Worm (Caenorhabditis elegans): ENCODE results near the gene haao-1.

haao-1 gene

DNA sequence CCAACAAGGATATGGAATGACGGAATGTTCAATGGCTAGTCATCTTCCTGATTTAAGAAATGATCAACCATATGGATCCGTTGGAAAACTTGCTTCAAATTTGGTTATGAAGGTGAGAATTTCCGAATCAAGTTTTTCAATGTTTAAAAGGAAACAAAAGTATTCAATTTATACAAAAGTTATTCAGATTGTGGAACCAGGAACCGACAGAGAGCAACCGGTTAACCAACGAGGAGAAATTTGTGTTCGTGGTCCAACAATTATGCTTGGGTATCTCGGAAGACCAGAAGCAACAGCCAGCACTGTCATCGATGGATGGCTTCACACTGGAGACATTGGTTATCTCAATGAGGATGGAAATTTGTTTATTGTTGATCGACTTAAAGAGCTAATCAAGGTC, 4.9 kb downstream of the haao-1 start:
- no peak for TF ChIP-seq klf-2 (GFP tag; conservative IDR thresholded peaks at IDR 0.05)
- no peak for TF ChIP-seq ztf-29 (GFP tag; IDR thresholded peaks at IDR 0.05)
- no peak for TF ChIP-seq ztf-23 (GFP tag; IDR thresholded peaks at IDR 0.05)
- TF ChIP-seq T22C8.4 (GFP tag; IDR thresholded peaks at IDR 0.05): no peak
- TF ChIP-seq ref-1 (GFP tag; conservative IDR thresholded peaks at IDR 0.05): no peak
- TF ChIP-seq med-1 (GFP tag; optimal IDR thresholded peaks at IDR 0.05; ENCODE audit: insufficient read depth): no peak
- no peak for TF ChIP-seq flt-1 (GFP tag; IDR thresholded peaks at IDR 0.05)
- TF ChIP-seq cog-1 (tag; optimal IDR thresholded peaks at IDR 0.05): no peak
- no peak for TF ChIP-seq tab-1 (GFP tag; IDR thresholded peaks at IDR 0.05)

DNA sequence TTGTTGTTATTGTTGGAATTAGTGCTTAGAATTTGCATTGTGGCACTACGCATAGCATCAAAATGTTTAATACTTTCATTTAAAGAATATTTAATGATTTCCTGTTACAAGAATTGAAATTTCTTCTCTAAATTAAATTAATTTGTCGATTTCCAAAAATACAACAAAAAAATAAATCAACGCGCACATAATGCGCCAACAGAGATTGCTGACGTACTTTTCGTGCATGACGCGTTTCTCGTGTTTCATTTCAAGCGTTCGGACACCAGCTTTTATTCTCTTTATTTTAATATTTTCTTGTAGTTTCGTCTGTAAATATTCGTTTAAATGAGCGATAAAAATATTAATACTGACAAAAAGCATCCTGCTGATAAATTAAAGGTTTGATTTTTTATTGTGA, 8.9 kb downstream of the haao-1 start, which contains the start of gene eif-2Bdelta:
TSS of gene eif-2Bdelta (plus strand) at position 235 of the 400 bp plus-strand sequence.
- TF ChIP-seq tab-1 (GFP tag; IDR thresholded peaks at IDR 0.05) (no peak), T22C8.4 (GFP tag; IDR thresholded peaks at IDR 0.05) (no peak), med-1 (GFP tag; optimal IDR thresholded peaks at IDR 0.05; ENCODE audit: insufficient read depth) (no peak), ztf-23 (GFP tag; IDR thresholded peaks at IDR 0.05) (no peak), ref-1 (GFP tag; conservative IDR thresholded peaks at IDR 0.05) (no peak), flt-1 (GFP tag; IDR thresholded peaks at IDR 0.05) (no peak), cog-1 (tag; optimal IDR thresholded peaks at IDR 0.05) (no peak), klf-2 (GFP tag; conservative IDR thresholded peaks at IDR 0.05) (no peak), ztf-29 (GFP tag; IDR thresholded peaks at IDR 0.05) (no peak)

DNA sequence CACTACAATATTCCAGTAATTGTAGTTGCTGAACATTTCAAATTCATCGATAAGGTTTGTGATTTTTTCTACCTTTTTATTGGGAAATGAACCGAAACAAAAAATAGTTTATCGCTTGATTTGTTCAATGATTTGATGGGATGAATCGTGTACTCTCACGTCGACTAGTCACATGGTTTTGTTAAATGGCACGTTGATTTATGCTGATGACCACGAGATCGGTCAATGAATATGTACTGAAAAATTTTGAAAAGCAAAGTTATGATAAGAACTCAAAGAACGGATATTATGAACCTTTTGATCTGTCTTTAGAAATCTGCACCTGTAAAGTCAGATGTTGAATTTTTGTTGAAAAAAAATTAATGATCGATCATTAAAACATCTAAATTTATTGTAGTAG, 11.6 kb downstream of the haao-1 start:
- no peak for TF ChIP-seq T22C8.4 (GFP tag; IDR thresholded peaks at IDR 0.05)
- TF ChIP-seq flt-1 (GFP tag; IDR thresholded peaks at IDR 0.05): no peak
- no peak for TF ChIP-seq ref-1 (GFP tag; conservative IDR thresholded peaks at IDR 0.05)
- no peak for TF ChIP-seq klf-2 (GFP tag; conservative IDR thresholded peaks at IDR 0.05)
- TF ChIP-seq cog-1 (tag; optimal IDR thresholded peaks at IDR 0.05): no peak
- no peak for TF ChIP-seq ztf-29 (GFP tag; IDR thresholded peaks at IDR 0.05)
- TF ChIP-seq ztf-23 (GFP tag; IDR thresholded peaks at IDR 0.05): no peak
- TF ChIP-seq tab-1 (GFP tag; IDR thresholded peaks at IDR 0.05): no peak
- TF ChIP-seq med-1 (GFP tag; optimal IDR thresholded peaks at IDR 0.05; ENCODE audit: insufficient read depth): no peak

DNA sequence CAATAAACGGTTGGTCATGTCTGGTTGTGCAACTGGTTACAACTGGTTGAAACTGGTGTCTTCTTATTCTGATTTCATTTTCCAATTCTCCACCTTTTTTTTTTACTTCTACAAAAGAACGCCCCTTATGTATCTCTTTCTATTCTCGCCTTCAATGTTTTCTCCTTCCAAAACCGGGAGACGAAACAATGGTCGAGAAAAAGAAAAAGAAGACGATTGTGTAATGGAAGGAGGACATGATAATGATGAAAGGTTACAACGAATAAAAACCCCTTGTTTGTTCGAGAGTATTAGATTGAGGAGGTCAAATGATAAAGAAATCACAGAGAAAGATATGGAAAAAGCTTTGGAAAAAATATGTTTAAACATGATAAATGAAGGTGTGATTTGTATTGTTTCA, 14.1 kb downstream of the haao-1 start, which contains the start of gene C50F4.8:
TSS of gene C50F4.8 (minus strand) at position 28 of the 400 bp plus-strand sequence.
- TF ChIP-seq med-1 (GFP tag; optimal IDR thresholded peaks at IDR 0.05; ENCODE audit: insufficient read depth) (no peak), ztf-29 (GFP tag; IDR thresholded peaks at IDR 0.05) (no peak), cog-1 (tag; optimal IDR thresholded peaks at IDR 0.05) (no peak), flt-1 (GFP tag; IDR thresholded peaks at IDR 0.05) (no peak), T22C8.4 (GFP tag; IDR thresholded peaks at IDR 0.05) (no peak), ztf-23 (GFP tag; IDR thresholded peaks at IDR 0.05) (no peak), ref-1 (GFP tag; conservative IDR thresholded peaks at IDR 0.05) (no peak), tab-1 (GFP tag; IDR thresholded peaks at IDR 0.05) (no peak), klf-2 (GFP tag; conservative IDR thresholded peaks at IDR 0.05) (no peak)

DNA sequence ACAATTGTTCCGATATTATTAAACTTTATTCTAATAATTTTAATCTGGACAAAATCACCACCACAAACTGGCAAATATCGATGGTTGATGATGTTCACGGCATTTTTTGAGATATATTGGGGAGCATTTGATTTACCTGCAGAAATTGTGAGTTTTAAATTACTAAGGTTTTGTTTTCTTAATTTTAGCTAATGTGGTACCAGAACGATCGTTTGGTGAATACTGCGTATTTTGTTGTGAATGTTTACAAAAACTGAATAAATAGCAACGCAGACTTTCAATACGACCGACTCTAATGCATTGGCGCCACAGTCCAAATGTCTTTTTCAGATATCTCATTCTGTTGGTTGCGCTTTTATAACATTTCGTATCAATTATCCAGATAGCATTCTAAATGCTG, 17.0 kb downstream of the haao-1 start:
- no peak for TF ChIP-seq T22C8.4 (GFP tag; IDR thresholded peaks at IDR 0.05)
- no peak for TF ChIP-seq flt-1 (GFP tag; IDR thresholded peaks at IDR 0.05)
- no peak for TF ChIP-seq med-1 (GFP tag; optimal IDR thresholded peaks at IDR 0.05; ENCODE audit: insufficient read depth)
- no peak for TF ChIP-seq ztf-23 (GFP tag; IDR thresholded peaks at IDR 0.05)
- TF ChIP-seq tab-1 (GFP tag; IDR thresholded peaks at IDR 0.05): no peak
- no peak for TF ChIP-seq ref-1 (GFP tag; conservative IDR thresholded peaks at IDR 0.05)
- TF ChIP-seq cog-1 (tag; optimal IDR thresholded peaks at IDR 0.05): no peak
- TF ChIP-seq klf-2 (GFP tag; conservative IDR thresholded peaks at IDR 0.05): no peak
- no peak for TF ChIP-seq ztf-29 (GFP tag; IDR thresholded peaks at IDR 0.05)

DNA sequence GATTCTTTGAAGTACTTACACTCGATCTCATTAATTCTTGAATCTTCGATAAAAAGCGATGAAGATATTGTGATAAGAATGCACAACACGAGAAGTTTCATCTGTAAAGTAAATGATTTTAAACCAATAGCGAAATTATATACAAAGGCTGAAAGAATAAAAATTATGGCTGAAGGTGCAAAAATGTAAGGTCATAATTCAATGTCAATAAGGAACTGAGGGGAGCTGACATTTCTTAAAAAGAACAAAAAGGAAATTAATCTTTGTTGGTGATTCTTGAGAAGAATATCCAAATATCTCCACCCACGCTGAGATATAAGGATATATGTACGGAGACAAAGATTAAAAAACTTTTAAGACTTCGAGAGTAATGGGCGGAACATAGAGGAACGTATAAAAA, 19.4 kb downstream of the haao-1 start, which contains the start of gene C50F4.9:
TSS of gene C50F4.9 (minus strand) at position 101 of the 400 bp plus-strand sequence.
- no peak for TF ChIP-seq cog-1 (tag; optimal IDR thresholded peaks at IDR 0.05)
- no peak for TF ChIP-seq flt-1 (GFP tag; IDR thresholded peaks at IDR 0.05)
- TF ChIP-seq tab-1 (GFP tag; IDR thresholded peaks at IDR 0.05): no peak
- no peak for TF ChIP-seq klf-2 (GFP tag; conservative IDR thresholded peaks at IDR 0.05)
- TF ChIP-seq med-1 (GFP tag; optimal IDR thresholded peaks at IDR 0.05; ENCODE audit: insufficient read depth): no peak
- TF ChIP-seq ztf-23 (GFP tag; IDR thresholded peaks at IDR 0.05): no peak
- TF ChIP-seq T22C8.4 (GFP tag; IDR thresholded peaks at IDR 0.05): no peak
- no peak for TF ChIP-seq ref-1 (GFP tag; conservative IDR thresholded peaks at IDR 0.05)
- TF ChIP-seq ztf-29 (GFP tag; IDR thresholded peaks at IDR 0.05): no peak

DNA sequence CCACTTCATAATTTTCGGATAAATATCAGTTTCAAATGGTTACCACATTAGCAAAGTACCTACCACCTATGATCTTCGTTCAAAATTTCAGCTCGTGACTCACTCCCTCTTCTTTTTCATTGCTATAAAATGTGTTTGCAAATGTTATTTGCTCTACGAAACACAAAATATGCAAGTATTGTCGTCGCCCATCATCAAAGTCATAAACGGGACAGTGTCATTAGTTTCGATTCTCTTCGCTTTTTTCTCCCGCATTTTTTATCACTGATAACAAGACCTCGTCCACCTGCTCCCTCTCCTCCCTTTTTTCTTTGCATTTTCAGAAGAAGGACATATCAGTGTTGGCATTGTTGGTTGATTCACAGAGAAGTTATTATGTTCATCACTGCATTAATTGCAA, 21.8 kb downstream of the haao-1 start, which contains the start of gene C50F4.1:
TSS of gene C50F4.1 (plus strand) at position 324 of the 400 bp plus-strand sequence.
- TF ChIP-seq ref-1 (GFP tag; conservative IDR thresholded peaks at IDR 0.05) (no peak), cog-1 (tag; optimal IDR thresholded peaks at IDR 0.05) (no peak), ztf-29 (GFP tag; IDR thresholded peaks at IDR 0.05) (no peak), T22C8.4 (GFP tag; IDR thresholded peaks at IDR 0.05) (no peak), klf-2 (GFP tag; conservative IDR thresholded peaks at IDR 0.05) (no peak), ztf-23 (GFP tag; IDR thresholded peaks at IDR 0.05) (no peak), flt-1 (GFP tag; IDR thresholded peaks at IDR 0.05) (no peak), med-1 (GFP tag; optimal IDR thresholded peaks at IDR 0.05; ENCODE audit: insufficient read depth) (no peak), tab-1 (GFP tag; IDR thresholded peaks at IDR 0.05) (no peak)

DNA sequence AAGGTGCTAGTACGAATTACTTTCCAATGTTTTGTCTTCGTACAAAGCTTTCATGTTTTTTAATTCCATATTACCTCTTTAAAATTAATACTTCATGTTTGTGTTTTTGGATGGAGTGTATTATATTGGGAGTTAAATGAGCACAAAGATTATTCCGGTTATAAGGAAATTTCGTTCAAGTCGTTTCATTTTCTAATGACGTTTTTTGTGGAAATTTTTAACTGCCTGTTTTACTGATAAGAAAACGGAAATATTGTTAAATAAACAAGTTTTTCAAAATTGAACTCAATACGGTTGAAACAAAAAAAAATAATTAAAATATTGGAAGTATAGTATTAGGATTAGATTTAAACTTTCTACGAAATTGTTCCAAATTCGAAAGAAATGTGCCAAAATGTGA, 22.6 kb downstream of the haao-1 start:
- TF ChIP-seq ztf-23 (GFP tag; IDR thresholded peaks at IDR 0.05) (no peak), cog-1 (tag; optimal IDR thresholded peaks at IDR 0.05) (no peak), T22C8.4 (GFP tag; IDR thresholded peaks at IDR 0.05) (no peak), med-1 (GFP tag; optimal IDR thresholded peaks at IDR 0.05; ENCODE audit: insufficient read depth) (no peak), ztf-29 (GFP tag; IDR thresholded peaks at IDR 0.05) (no peak), tab-1 (GFP tag; IDR thresholded peaks at IDR 0.05) (no peak), flt-1 (GFP tag; IDR thresholded peaks at IDR 0.05) (no peak), ref-1 (GFP tag; conservative IDR thresholded peaks at IDR 0.05) (no peak), klf-2 (GFP tag; conservative IDR thresholded peaks at IDR 0.05) (no peak)

DNA sequence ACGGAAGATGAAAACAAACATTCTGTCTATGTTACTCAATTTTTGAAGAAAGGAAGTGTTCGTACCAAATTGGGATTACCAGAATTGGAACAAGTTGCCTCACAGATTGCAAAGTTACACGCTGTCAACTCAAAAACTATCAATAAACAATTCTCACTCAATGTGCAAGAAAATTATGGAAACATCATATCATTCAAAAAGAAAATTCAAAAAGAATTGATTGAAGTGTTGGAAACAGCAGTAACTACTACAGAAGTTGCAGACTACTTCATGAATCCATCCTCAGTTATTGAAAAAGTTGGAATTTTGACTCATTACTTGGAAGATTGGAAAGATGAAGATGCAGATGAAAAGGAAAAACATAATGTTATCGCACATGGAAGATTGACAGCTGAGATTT, 23.3 kb downstream of the haao-1 start:
- TF ChIP-seq cog-1 (tag; optimal IDR thresholded peaks at IDR 0.05): no peak
- TF ChIP-seq klf-2 (GFP tag; conservative IDR thresholded peaks at IDR 0.05): no peak
- no peak for TF ChIP-seq ref-1 (GFP tag; conservative IDR thresholded peaks at IDR 0.05)
- no peak for TF ChIP-seq tab-1 (GFP tag; IDR thresholded peaks at IDR 0.05)
- no peak for TF ChIP-seq ztf-23 (GFP tag; IDR thresholded peaks at IDR 0.05)
- no peak for TF ChIP-seq flt-1 (GFP tag; IDR thresholded peaks at IDR 0.05)
- TF ChIP-seq ztf-29 (GFP tag; IDR thresholded peaks at IDR 0.05): no peak
- TF ChIP-seq T22C8.4 (GFP tag; IDR thresholded peaks at IDR 0.05): no peak
- no peak for TF ChIP-seq med-1 (GFP tag; optimal IDR thresholded peaks at IDR 0.05; ENCODE audit: insufficient read depth)

Data from whole organism, midembryonic.